Worm (Caenorhabditis elegans) whole organism, L2 larva: ENCODE measurements around the gene ckb-2.

ENCODE experiments used
- R02D3.7 ChIP-seq: fragments of 150-350 bp; optimal IDR thresholded peaks from 2 replicates; lab custom pipeline; 2014; ENCODE audit warnings: missing biosample characterization, missing genetic modification characterization
- aly-2 ChIP-seq: fragments of 150-350 bp; optimal IDR thresholded peaks from 2 replicates; lab custom pipeline; 2014; ENCODE audit warnings: missing biosample characterization, missing genetic modification characterization
- blmp-1 ChIP-seq: sonication (generic microtip); optimal IDR thresholded peaks from 2 replicates; lab custom pipeline; 2017; ENCODE audit warnings: missing genetic modification characterization, mild to moderate bottlenecking, missing compliant biosample characterization, antibody characterized with exemption, moderate library complexity; ENCODE audit not compliant: insufficient read depth
- elt-1 ChIP-seq: fragments of 150-350 bp; optimal IDR thresholded peaks from 2 replicates; lab custom pipeline; 2014; ENCODE audit warnings: missing biosample characterization, missing genetic modification characterization
- lin-13 ChIP-seq: fragments of 150-350 bp; optimal IDR thresholded peaks from 2 replicates; lab custom pipeline; 2014; ENCODE audit warnings: missing biosample characterization, missing genetic modification reagents, missing genetic modification characterization
- lin-39 ChIP-seq: fragments of 150-350 bp; optimal IDR thresholded peaks from 2 replicates; lab custom pipeline; 2014; ENCODE audit warnings: missing biosample characterization, missing genetic modification reagents, missing genetic modification characterization
- nhr-6 ChIP-seq: fragments of 150-350 bp; optimal IDR thresholded peaks from 2 replicates; lab custom pipeline; 2014; ENCODE audit warnings: missing biosample characterization, missing genetic modification characterization
- unc-62 ChIP-seq: fragments of 150-350 bp; optimal IDR thresholded peaks from 2 replicates; lab custom pipeline; 2014; ENCODE audit warnings: missing biosample characterization, missing genetic modification reagents, missing genetic modification characterization

DNA sequence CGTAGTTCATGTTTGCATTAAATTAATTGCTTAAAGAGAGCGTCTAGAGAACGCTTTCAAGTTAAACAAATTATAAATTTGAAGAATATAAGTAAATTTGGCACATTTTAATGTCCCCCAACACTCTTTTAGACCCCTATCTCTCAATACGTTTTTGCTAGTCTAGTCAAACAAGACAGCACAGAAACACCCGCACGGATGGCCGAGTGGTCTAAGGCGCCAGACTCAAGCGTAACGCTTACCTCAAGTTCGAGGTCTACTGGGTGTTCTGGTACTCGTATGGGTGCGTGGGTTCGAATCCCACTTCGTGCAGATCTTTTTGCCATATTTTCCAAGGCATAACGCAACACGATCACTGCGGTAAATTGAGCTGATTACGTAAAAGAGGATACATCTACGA lies 5.4 kb upstream of the ckb-2 start:
- no peak for TF ChIP-seq lin-13 (GFP tag; lab: Kevin White, UChicago)
- no peak for TF ChIP-seq blmp-1 (tag; lab: Kevin White, UChicago)
- no peak for TF ChIP-seq R02D3.7 (tag; lab: Kevin White, UChicago)
- no peak for TF ChIP-seq elt-1
- TF ChIP-seq unc-62 (GFP tag; lab: Kevin White, UChicago): no peak
- TF ChIP-seq aly-2 (tag; lab: Kevin White, UChicago): no peak
- TF ChIP-seq nhr-6 (tag; lab: Kevin White, UChicago): no peak
- no peak for TF ChIP-seq lin-39 (tag; lab: Kevin White, UChicago)
